Worm (Caenorhabditis elegans): ENCODE data around the gene F55A11.7.

The F55A11.7 gene

ce11 chrV:11787258-11787657, at the start of gene F55A11.7:
TSS of gene F55A11.7 (minus strand) at chrV:11787443.
- TF ChIP-seq F26F4.8 (GFP tag; conservative IDR thresholded peaks at IDR 0.05) (no peak), nhr-237 (tag; optimal IDR thresholded peaks at IDR 0.05) (no peak), sdz-12 (GFP tag; optimal IDR thresholded peaks at IDR 0.05) (no peak), nhr-111 (GFP tag; optimal IDR thresholded peaks at IDR 0.05) (no peak), madf-5 (GFP tag; IDR thresholded peaks at IDR 0.05) (no peak), daf-16 (GFP tag; optimal IDR thresholded peaks at IDR 0.05) (no peak), daf-16 (tag; optimal IDR thresholded peaks at IDR 0.05) (no peak)

DNA sequence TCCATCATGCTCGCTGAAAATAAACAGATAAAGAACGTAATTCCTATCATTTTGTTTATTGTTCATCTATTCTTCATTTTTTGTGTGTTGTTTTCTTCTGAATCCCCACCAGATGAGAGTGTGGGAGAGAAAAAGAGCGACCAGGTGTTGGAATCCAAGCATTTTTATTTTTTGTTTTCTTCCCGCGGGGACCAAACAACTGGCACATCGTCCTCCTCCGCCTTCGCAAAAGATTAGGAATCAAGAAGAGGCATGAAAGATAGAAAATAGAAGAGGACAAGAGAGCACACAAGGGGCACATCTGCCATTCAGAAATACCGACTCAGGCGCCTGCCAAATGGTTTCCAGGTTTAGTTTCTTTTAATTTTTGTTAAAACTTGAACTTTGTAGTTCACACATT, 48.8 kb upstream of the F55A11.7 start, which contains the start of gene R13H4.2:
Gene R13H4.2, plus strand, starts transcription at position 319 of the 400 bp plus-strand sequence.
- TF ChIP-seq attf-4 (tag; optimal IDR thresholded peaks at IDR 0.05) (no peak), mdt-29 (GFP tag; IDR thresholded peaks at IDR 0.05) (no peak), hlh-30 (tag; optimal IDR thresholded peaks at IDR 0.05; ENCODE audit: insufficient read depth) (no peak), nhr-25 (tag; optimal IDR thresholded peaks at IDR 0.05; ENCODE audit: borderline replicate concordance, insufficient read depth) (no peak), T20F7.1 (GFP tag; optimal IDR thresholded peaks at IDR 0.05) (no peak), php-3 (GFP tag; IDR thresholded peaks at IDR 0.05) (no peak), lin-1 (GFP tag; IDR thresholded peaks at IDR 0.05) (no peak), F37D6.2 (tag; optimal IDR thresholded peaks at IDR 0.05) (no peak), nhr-42 (GFP tag; IDR thresholded peaks at IDR 0.05) (no peak), Y5F2A.4 (GFP tag; optimal IDR thresholded peaks at IDR 0.05) (no peak), snpc-4 (tag; optimal IDR thresholded peaks at IDR 0.05) (no peak), daf-16 (GFP tag; optimal IDR thresholded peaks at IDR 0.05) (peak in 1 of 2 experiments; percentile 96), daf-16 (tag; optimal IDR thresholded peaks at IDR 0.05) (no peak), hlh-11 (tag; optimal IDR thresholded peaks at IDR 0.05) (peak; percentile 63), zag-1 (tag; optimal IDR thresholded peaks at IDR 0.05) (no peak), nhr-77 (tag; optimal IDR thresholded peaks at IDR 0.05) (no peak), duxl-1 (tag; optimal IDR thresholded peaks at IDR 0.05; ENCODE audit: poor library complexity) (no peak), lin-13 (GFP tag; optimal IDR thresholded peaks at IDR 0.05) (no peak)

- no peak for TF ChIP-seq ZK546.5 (tag; optimal IDR thresholded peaks at IDR 0.05)
- TF ChIP-seq snpc-1.2 (GFP tag; IDR thresholded peaks at IDR 0.05): no peak
- no peak for TF ChIP-seq nhr-111 (GFP tag; optimal IDR thresholded peaks at IDR 0.05)
- TF ChIP-seq Y48G9A.11 (GFP tag; IDR thresholded peaks at IDR 0.05): no peak
- no peak for TF ChIP-seq daf-16 (GFP tag; optimal IDR thresholded peaks at IDR 0.05)
- no peak for TF ChIP-seq daf-16 (tag; optimal IDR thresholded peaks at IDR 0.05)
- no peak for TF ChIP-seq spr-1 (tag; optimal IDR thresholded peaks at IDR 0.05)
- no peak for TF ChIP-seq lin-38 (GFP tag; IDR thresholded peaks at IDR 0.05)
- no peak for TF ChIP-seq F44E2.7 (GFP tag; IDR thresholded peaks at IDR 0.05)
- TF ChIP-seq unc-130 (GFP tag; optimal IDR thresholded peaks at IDR 0.05): no peak
- TF ChIP-seq jun-1 (tag; optimal IDR thresholded peaks at IDR 0.05): no peak
- no peak for TF ChIP-seq Y5F2A.4 (GFP tag; optimal IDR thresholded peaks at IDR 0.05)
- TF ChIP-seq gei-8 (GFP tag; optimal IDR thresholded peaks at IDR 0.05): no peak
- TF ChIP-seq zfp-3 (GFP tag; conservative IDR thresholded peaks at IDR 0.05): no peak
- TF ChIP-seq dmd-6 (GFP tag; IDR thresholded peaks at IDR 0.05): no peak
- no peak for TF ChIP-seq unc-39 (tag; optimal IDR thresholded peaks at IDR 0.05)
- no peak for TF ChIP-seq spr-3 (GFP tag; optimal IDR thresholded peaks at IDR 0.05)
- TF ChIP-seq nhr-41 (GFP tag; IDR thresholded peaks at IDR 0.05): no peak
These were observed 46.1 kb upstream of the F55A11.7 start, which contains the start of gene pho-8 for ce11 chrV:11833319-11833718. TSS of gene pho-8 (plus strand) at chrV:11833619.

DNA sequence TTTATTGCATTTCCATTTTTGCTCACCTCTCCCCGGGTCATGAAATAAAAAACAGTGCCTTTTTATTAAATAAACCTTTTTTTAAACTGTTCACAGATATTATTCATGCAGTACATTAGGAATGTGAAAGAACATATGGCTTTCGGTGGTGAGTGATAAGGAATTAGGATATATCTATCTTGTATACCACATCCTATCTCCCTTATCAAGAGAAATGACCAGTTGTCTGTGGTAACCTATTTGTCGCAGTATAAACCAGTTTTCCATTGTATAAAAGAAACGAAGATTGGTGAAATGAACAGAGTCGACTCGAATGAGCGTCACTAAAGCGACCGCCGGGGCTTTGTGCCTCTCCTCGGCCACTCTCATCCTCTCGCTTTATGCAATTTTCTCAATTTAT, 42.0 kb upstream of the F55A11.7 start, which contains the start of gene col-158:
Gene col-158, plus strand, starts transcription at position 301 of the 400 bp plus-strand sequence.
- TF ChIP-seq unc-62 (GFP tag; optimal IDR thresholded peaks at IDR 0.05 in 1 of 2) (peak in 1 of 2 experiments; percentile 78), unc-62 (tag; optimal IDR thresholded peaks at IDR 0.05) (no peak), tra-1 (GFP tag; IDR thresholded peaks at IDR 0.05) (no peak)

All from whole organism, L4 larva.